Worm (Caenorhabditis elegans): Measurements from ENCODE around the gene F57F4.2.

Gene F57F4.2

DNA sequence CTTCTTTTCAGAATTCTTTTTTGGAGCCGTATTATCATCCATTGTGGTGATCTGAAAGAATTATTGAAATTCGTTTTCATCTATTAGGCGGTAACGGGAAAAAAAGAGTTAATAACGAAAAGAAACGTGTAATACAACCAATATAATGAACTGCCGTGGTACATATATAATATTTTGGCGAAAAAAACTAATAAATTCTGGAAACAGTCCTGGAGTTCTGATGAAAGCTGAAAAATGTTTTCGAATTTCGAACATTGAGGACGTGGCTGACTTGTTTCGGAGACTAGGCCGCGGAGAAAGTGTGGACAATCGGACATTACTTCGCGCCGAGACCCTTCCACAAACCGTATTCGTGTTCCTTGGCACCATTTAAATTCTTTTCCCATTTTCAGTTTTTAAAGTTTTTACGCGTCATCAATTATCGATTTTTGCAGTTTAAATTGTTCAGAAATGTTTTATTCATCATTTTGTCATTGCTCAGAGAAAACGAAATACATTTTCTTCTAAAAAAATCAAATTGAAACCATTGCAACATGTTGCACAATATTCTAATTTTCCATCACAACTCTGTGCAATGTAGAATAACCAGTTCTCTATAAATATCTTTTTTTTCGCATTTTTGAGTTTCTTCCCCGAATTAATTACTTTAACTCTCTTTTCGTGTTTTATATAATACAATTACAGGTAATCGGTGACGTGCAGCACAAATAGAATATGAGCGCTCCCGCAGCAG is 44.1 kb upstream of the F57F4.2 start, which contains the start of the genes gad-1 and erfa-1 (continued):
- no peak for TF ChIP-seq fkh-4 (tag; optimal IDR thresholded peaks at IDR 0.05; ENCODE audit: borderline replicate concordance)
- no peak for TF ChIP-seq mef-2 (tag; optimal IDR thresholded peaks at IDR 0.05)
- TF ChIP-seq egl-27 (tag; optimal IDR thresholded peaks at IDR 0.05) = no peak
- peak; percentile 66 for TF ChIP-seq unc-130 (tag; optimal IDR thresholded peaks at IDR 0.05)
- TF ChIP-seq sox-4 (tag; optimal IDR thresholded peaks at IDR 0.05) = no peak
- TF ChIP-seq pax-3 (tag; optimal IDR thresholded peaks at IDR 0.05) = no peak
- TF ChIP-seq lir-3 (tag; optimal IDR thresholded peaks at IDR 0.05; ENCODE audit: poor library complexity) = peak; percentile 69
- TF ChIP-seq nhr-85 (tag) = peak; percentile 74
- TF ChIP-seq blmp-1 (tag; optimal IDR thresholded peaks at IDR 0.05) = peak; percentile 47
- peak; percentile 6 for TF ChIP-seq nhr-90 (tag; optimal IDR thresholded peaks at IDR 0.05; ENCODE audit: poor library complexity)
- peak; percentile 76 for TF ChIP-seq ceh-90 (tag; optimal IDR thresholded peaks at IDR 0.05)
- no peak for TF ChIP-seq pqm-1 (tag; optimal IDR thresholded peaks at IDR 0.05)
- peak; percentile 56 for TF ChIP-seq F16B12.6 (tag; optimal IDR thresholded peaks at IDR 0.05)
- peak; percentile 89 for TF ChIP-seq lin-15B (tag; optimal IDR thresholded peaks at IDR 0.05)
- no peak for TF ChIP-seq ama-1 (optimal IDR thresholded peaks at IDR 0.05)
- no peak for TF ChIP-seq egl-13 (tag; optimal IDR thresholded peaks at IDR 0.05)
- peak; percentile 61 to 71 (median 62) for TF ChIP-seq dpl-1 (GFP tag; optimal IDR thresholded peaks at IDR 0.05)
- peak; percentile 58 for TF ChIP-seq tbx-2 (tag; optimal IDR thresholded peaks at IDR 0.05)
- peak; percentile 87 for TF ChIP-seq rnt-1 (tag; optimal IDR thresholded peaks at IDR 0.05)
- TF ChIP-seq efl-1 (optimal IDR thresholded peaks at IDR 0.05) = peak; percentile 67 to 78
- peak; percentile 67 to 82 for TF ChIP-seq efl-1 (GFP tag; optimal IDR thresholded peaks at IDR 0.05 in 1 of 2)

DNA sequence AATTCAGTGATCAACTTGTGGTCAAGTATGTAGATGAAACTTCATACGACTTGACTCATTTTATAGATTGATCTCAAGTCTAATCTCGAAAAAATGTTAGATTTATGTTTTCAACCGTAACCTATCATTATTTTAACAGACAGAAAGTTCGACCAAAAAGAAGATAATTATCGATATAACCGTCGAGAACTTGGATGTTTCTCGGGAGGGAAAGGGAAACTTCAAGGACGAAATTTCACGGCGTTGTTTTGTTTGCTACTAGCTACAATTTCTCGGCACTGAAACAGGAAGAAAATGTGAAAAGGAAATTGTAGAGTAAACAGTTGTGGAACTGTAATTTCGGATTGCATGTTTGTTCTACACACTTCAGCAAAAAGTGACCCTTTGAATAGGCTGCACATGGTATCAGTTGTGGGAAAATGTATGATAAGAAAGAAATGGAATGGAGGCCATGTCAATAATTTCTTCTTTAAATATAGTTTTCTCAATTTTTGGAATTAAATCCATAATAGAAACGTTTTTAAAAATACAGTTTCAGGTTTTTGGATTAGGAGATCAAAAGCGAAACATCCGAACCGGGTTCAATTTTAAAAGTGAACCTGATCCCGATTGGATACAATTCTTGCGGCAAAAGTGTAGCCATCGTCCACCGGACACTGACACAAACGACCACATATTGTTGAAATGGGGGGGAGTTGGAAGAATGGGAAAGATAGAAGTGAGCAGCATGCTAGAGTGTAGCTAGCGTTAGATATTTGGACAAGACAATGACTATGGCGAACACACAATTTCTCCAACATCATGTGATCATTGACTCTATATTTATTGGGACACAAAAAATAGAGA is 41.2 kb upstream of the F57F4.2 start:
- TF ChIP-seq unc-30 (tag; optimal IDR thresholded peaks at IDR 0.05) (no peak), C04F5.9 (tag; optimal IDR thresholded peaks at IDR 0.05) (no peak), C34B4.2 (tag; optimal IDR thresholded peaks at IDR 0.05) (no peak), ces-1 (GFP tag; optimal IDR thresholded peaks at IDR 0.05) (no peak), sox-4 (tag; optimal IDR thresholded peaks at IDR 0.05) (no peak), nhr-90 (tag; optimal IDR thresholded peaks at IDR 0.05; ENCODE audit: poor library complexity) (peak; percentile 33), tbx-2 (tag; optimal IDR thresholded peaks at IDR 0.05) (no peak), fkh-8 (tag; optimal IDR thresholded peaks at IDR 0.05) (no peak), rnt-1 (tag; optimal IDR thresholded peaks at IDR 0.05) (peak; percentile 15), lir-3 (tag; optimal IDR thresholded peaks at IDR 0.05; ENCODE audit: poor library complexity) (no peak), nhr-20 (tag; optimal IDR thresholded peaks at IDR 0.05) (peak; percentile 41), mab-9 (GFP tag; IDR thresholded peaks at IDR 0.05) (no peak), efl-3 (GFP tag; optimal IDR thresholded peaks at IDR 0.05) (no peak), nhr-84 (tag; optimal IDR thresholded peaks at IDR 0.05) (no peak), Y116A8C.19 (tag; optimal IDR thresholded peaks at IDR 0.05; ENCODE audit: borderline replicate concordance) (no peak), elt-3 (tag; optimal IDR thresholded peaks at IDR 0.05) (peak in 2 of 6 experiments; percentile 3 to 24), isw-1 (GFP tag; IDR thresholded peaks at IDR 0.05) (no peak), ceh-82 (tag; optimal IDR thresholded peaks at IDR 0.05) (no peak), fkh-10 (GFP tag; optimal IDR thresholded peaks at IDR 0.05) (no peak), pqm-1 (tag; optimal IDR thresholded peaks at IDR 0.05) (no peak), irx-1 (tag; optimal IDR thresholded peaks at IDR 0.05) (no peak), unc-86 (tag; optimal IDR thresholded peaks at IDR 0.05) (no peak), xbp-1 (tag; optimal IDR thresholded peaks at IDR 0.05) (no peak), snpc-4 (tag; optimal IDR thresholded peaks at IDR 0.05) (no peak), jun-1 (tag; optimal IDR thresholded peaks at IDR 0.05) (no peak), lin-13 (GFP tag; optimal IDR thresholded peaks at IDR 0.05) (no peak), efl-1 (optimal IDR thresholded peaks at IDR 0.05) (no peak), efl-1 (GFP tag; optimal IDR thresholded peaks at IDR 0.05 in 1 of 2) (peak in 1 of 2 experiments; percentile 16), sptf-1 (tag; optimal IDR thresholded peaks at IDR 0.05) (no peak), aly-2 (tag; optimal IDR thresholded peaks at IDR 0.05) (no peak), unc-98 (GFP tag; IDR thresholded peaks at IDR 0.05) (no peak), elt-2 (tag; optimal IDR thresholded peaks at IDR 0.05) (no peak), pag-3 (tag; optimal IDR thresholded peaks at IDR 0.05; ENCODE audit: borderline replicate concordance, insufficient read depth) (no peak), zag-1 (tag; optimal IDR thresholded peaks at IDR 0.05) (no peak), unc-130 (tag; optimal IDR thresholded peaks at IDR 0.05) (no peak)

Measured in whole organism, L1 larva.